Worm (Caenorhabditis elegans): ENCODE results near the gene sra-33.

DNA sequence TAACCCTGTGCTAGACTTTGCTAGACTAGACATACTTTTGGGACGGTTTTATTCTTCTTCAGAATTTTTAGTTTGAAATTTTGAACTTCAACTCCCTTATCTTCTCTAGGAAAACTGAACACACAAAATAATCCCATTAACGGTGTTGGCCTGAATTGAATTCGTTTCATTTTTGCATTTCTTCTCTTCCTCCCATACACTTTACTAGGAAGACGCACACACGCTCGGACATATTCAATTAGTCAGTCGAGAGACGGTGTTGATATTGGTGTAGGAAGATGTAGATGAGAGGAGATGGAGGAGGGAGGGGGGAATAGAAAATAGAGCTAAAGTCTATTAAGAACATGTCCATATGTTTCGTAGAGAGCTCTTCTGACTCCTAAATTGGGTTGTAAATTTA is 37.6 kb upstream of the sra-33 start:
- TF ChIP-seq egl-27 (tag; optimal IDR thresholded peaks at IDR 0.05) (no peak), nhr-237 (tag; optimal IDR thresholded peaks at IDR 0.05) (no peak), unc-62 (GFP tag; optimal IDR thresholded peaks at IDR 0.05) (no peak)

All from whole organism, L2 larva.